Fruit fly (Drosophila melanogaster) whole organism, embryonic: Measurements from ENCODE around the gene RpL32.
A peak's percentile ranks its signal among the peaks of the same experiment; 100 is the strongest.

Experiments used
- Atf-2 ChIP-seq: fragments of 200-800 bp; sonication (Bioruptor generic); optimal IDR thresholded peaks from 2 replicates; lab custom pipeline; 2016; ENCODE audit warnings: missing biosample characterization, missing genetic modification characterization
- Atf3 ChIP-seq: fragments of 200-800 bp; sonication (Bioruptor generic); optimal IDR thresholded peaks from 3 replicates; lab custom pipeline; 2016; ENCODE audit warnings: missing biosample characterization, missing genetic modification characterization
- B-H1 ChIP-seq: fragments of 200-800 bp; sonication (Bioruptor generic); IDR thresholded peaks from 3 replicates; pipeline ENCODE4 v1.3.6; 2022; ENCODE audit warnings: missing biosample characterization, missing genetic modification characterization
- CG10209 ChIP-seq: fragments of 200-800 bp; sonication (Bioruptor generic); optimal IDR thresholded peaks from 3 replicates; lab custom pipeline; 2017; ENCODE audit warnings: missing biosample characterization, mild to moderate bottlenecking, missing genetic modification characterization, missing genetic modification reagents
- CG10321 ChIP-seq: fragments of 200-800 bp; sonication (Bioruptor generic); IDR thresholded peaks from 2 replicates; pipeline ENCODE4 v1.3.6; 2022; ENCODE audit warnings: missing biosample characterization, missing genetic modification characterization
- CG11247 ChIP-seq: fragments of 200-800 bp; sonication (Bioruptor generic); IDR thresholded peaks from 2 replicates; pipeline ENCODE4 v1.3.6; 2022; ENCODE audit warnings: missing biosample characterization, missing genetic modification characterization
- CG11456 ChIP-seq: fragments of 200-800 bp; sonication (Bioruptor generic); IDR thresholded peaks from 3 replicates; pipeline ENCODE4 v1.3.6; 2022; ENCODE audit warnings: missing biosample characterization, missing genetic modification characterization
- CG12942 ChIP-seq: fragments of 200-800 bp; sonication (Bioruptor generic); optimal IDR thresholded peaks from 3 replicates; lab custom pipeline; 2016; ENCODE audit warnings: missing biosample characterization, missing genetic modification characterization
- CG13894 ChIP-seq: fragments of 200-800 bp; sonication (Bioruptor generic); optimal IDR thresholded peaks from 3 replicates; lab custom pipeline; 2018; ENCODE audit warnings: missing biosample characterization, mild to moderate bottlenecking, missing genetic modification characterization, moderate library complexity
- CG15479 ChIP-seq: fragments of 200-800 bp; sonication (Bioruptor generic); optimal IDR thresholded peaks from 3 replicates; lab custom pipeline; 2019; ENCODE audit warnings: missing biosample characterization, mild to moderate bottlenecking, missing genetic modification characterization, moderate library complexity
- CG16779 ChIP-seq: fragments of 200-800 bp; sonication (Bioruptor generic); IDR thresholded peaks from 2 replicates; pipeline ENCODE4 v1.3.6; 2022; ENCODE audit warnings: missing biosample characterization, missing genetic modification characterization
- CG17361 ChIP-seq: fragments of 200-800 bp; sonication (Bioruptor generic); IDR thresholded peaks from 3 replicates; pipeline ENCODE4 v1.3.6; 2022; ENCODE audit warnings: missing biosample characterization, missing genetic modification characterization
- CG17568 ChIP-seq: fragments of 200-800 bp; sonication (Bioruptor generic); optimal IDR thresholded peaks from 2 replicates; lab custom pipeline; 2018; ENCODE audit warnings: missing biosample characterization, mild to moderate bottlenecking, missing genetic modification characterization, moderate library complexity
- CG1832 ChIP-seq: fragments of 200-800 bp; sonication (Bioruptor generic); optimal IDR thresholded peaks from 2 replicates; lab custom pipeline; 2017; ENCODE audit warnings: missing biosample characterization, mild to moderate bottlenecking, missing genetic modification characterization, inconsistent platforms
- CG18599 ChIP-seq: fragments of 200-800 bp; sonication (Bioruptor generic); optimal IDR thresholded peaks from 3 replicates; lab custom pipeline; 2017; ENCODE audit warnings: missing biosample characterization, missing genetic modification characterization, mild to moderate bottlenecking, moderate library complexity, missing genetic modification reagents
- CG18619 ChIP-seq: fragments of 200-800 bp; sonication (Bioruptor generic); optimal IDR thresholded peaks from 3 replicates; lab custom pipeline; 2017; ENCODE audit warnings: missing biosample characterization, mild to moderate bottlenecking, missing genetic modification characterization
- CG2120 ChIP-seq: fragments of 200-800 bp; sonication (Bioruptor generic); optimal IDR thresholded peaks from 3 replicates; lab custom pipeline; 2016; ENCODE audit warnings: missing biosample characterization, missing genetic modification characterization
- CG2889 ChIP-seq: fragments of 200-800 bp; sonication (Bioruptor generic); IDR thresholded peaks from 3 replicates; pipeline ENCODE4 v1.3.6; 2022; ENCODE audit warnings: missing biosample characterization, missing genetic modification characterization
- CG3065 ChIP-seq: fragments of 200-800 bp; sonication (Bioruptor generic); optimal IDR thresholded peaks from 2 replicates; lab custom pipeline; 2016; ENCODE audit warnings: missing biosample characterization, missing genetic modification characterization
- CG3281 ChIP-seq: fragments of 200-800 bp; sonication (Bioruptor generic); optimal IDR thresholded peaks from 3 replicates; lab custom pipeline; 2017; ENCODE audit warnings: missing biosample characterization, mild to moderate bottlenecking, missing genetic modification characterization
- CG4730 ChIP-seq: fragments of 200-800 bp; sonication (Bioruptor generic); IDR thresholded peaks from 2 replicates; pipeline ENCODE4 v1.3.6; 2022; ENCODE audit warnings: missing biosample characterization, missing genetic modification characterization
- CG6854 ChIP-seq: fragments of 200-800 bp; sonication (Bioruptor generic); optimal IDR thresholded peaks from 3 replicates; lab custom pipeline; 2017; ENCODE audit warnings: missing biosample characterization, mild to moderate bottlenecking, missing genetic modification characterization
- CG7372 ChIP-seq: fragments of 200-800 bp; sonication (Bioruptor generic); IDR thresholded peaks from 2 replicates; pipeline ENCODE4 v1.3.6; 2022; ENCODE audit warnings: missing biosample characterization, missing genetic modification characterization
- HmgD ChIP-seq: fragments of 200-800 bp; sonication (Bioruptor generic); optimal IDR thresholded peaks from 3 replicates; lab custom pipeline; 2016; ENCODE audit warnings: missing biosample characterization, missing genetic modification characterization
- Hr39 ChIP-seq: fragments of >200 bp; optimal IDR thresholded peaks from 2 replicates; lab custom pipeline; 2017
- NC2β ChIP-seq: fragments of 200-800 bp; sonication (Bioruptor generic); optimal IDR thresholded peaks from 2 replicates; lab custom pipeline; 2016; ENCODE audit warnings: missing biosample characterization, missing genetic modification characterization
- NK7.1 ChIP-seq: fragments of 200-800 bp; sonication (Bioruptor generic); optimal IDR thresholded peaks from 3 replicates; lab custom pipeline; 2016; ENCODE audit warnings: missing biosample characterization, missing genetic modification characterization
- Nf-YC ChIP-seq: fragments of 200-800 bp; optimal IDR thresholded peaks from 3 replicates; lab custom pipeline; 2019; ENCODE audit warnings: missing biosample characterization, mild to moderate bottlenecking, missing genetic modification characterization, moderate library complexity
- Scr ChIP-seq: fragments of 200-800 bp; sonication (Bioruptor generic); IDR thresholded peaks from 2 replicates; pipeline ENCODE4 v1.3.6; 2022; ENCODE audit warnings: missing biosample characterization, missing genetic modification characterization; ENCODE audit not compliant: partially characterized antibody
- Sin3A ChIP-seq: fragments of >200 bp; optimal IDR thresholded peaks from 2 replicates; lab custom pipeline; 2018
- Sox100B ChIP-seq: fragments of 200-800 bp; sonication (Bioruptor generic); optimal IDR thresholded peaks from 3 replicates; lab custom pipeline; 2018; ENCODE audit warnings: missing biosample characterization, mild to moderate bottlenecking, missing genetic modification characterization
- Sox102F ChIP-seq: fragments of 200-800 bp; sonication (Bioruptor generic); optimal IDR thresholded peaks from 2 replicates; lab custom pipeline; 2018; ENCODE audit warnings: missing biosample characterization, mild to moderate bottlenecking, missing genetic modification characterization, moderate library complexity
- Spps ChIP-seq: fragments of 200-800 bp; sonication (Bioruptor generic); optimal IDR thresholded peaks from 2 replicates; lab custom pipeline; 2018; ENCODE audit warnings: missing biosample characterization, mild to moderate bottlenecking, missing genetic modification characterization
- al ChIP-seq: fragments of 200-800 bp; sonication (Bioruptor generic); IDR thresholded peaks from 2 replicates; pipeline ENCODE4 v1.3.6; 2022; ENCODE audit warnings: missing biosample characterization, missing genetic modification characterization
- ato ChIP-seq: fragments of 200-800 bp; sonication (Bioruptor generic); IDR thresholded peaks from 2 replicates; pipeline ENCODE4 v1.3.6; 2022; ENCODE audit warnings: missing biosample characterization, missing genetic modification characterization; ENCODE audit not compliant: partially characterized antibody
- bbx ChIP-seq: fragments of 200-800 bp; sonication (Bioruptor generic); IDR thresholded peaks from 2 replicates; pipeline ENCODE4 v1.3.6; 2022; ENCODE audit warnings: missing biosample characterization, missing genetic modification characterization; ENCODE audit not compliant: partially characterized antibody
- bigmax ChIP-seq: fragments of 200-800 bp; sonication (Bioruptor generic); optimal IDR thresholded peaks from 2 replicates; lab custom pipeline; 2018; ENCODE audit warnings: missing biosample characterization, mild to moderate bottlenecking, missing genetic modification characterization
- corto ChIP-seq: fragments of 200-800 bp; sonication (Bioruptor generic); optimal IDR thresholded peaks from 2 replicates; lab custom pipeline; 2016; ENCODE audit warnings: missing biosample characterization, mild to moderate bottlenecking, missing genetic modification characterization, moderate library complexity
- dmrt11E ChIP-seq: fragments of 200-800 bp; sonication (Bioruptor generic); optimal IDR thresholded peaks from 3 replicates; lab custom pipeline; 2018; ENCODE audit warnings: missing biosample characterization, mild to moderate bottlenecking, missing genetic modification characterization, moderate library complexity
- ems ChIP-seq: fragments of 200-800 bp; sonication (Bioruptor generic); optimal IDR thresholded peaks from 3 replicates; lab custom pipeline; 2016; ENCODE audit warnings: missing biosample characterization, missing genetic modification characterization
- fru ChIP-seq: fragments of >200 bp; optimal IDR thresholded peaks from 2 replicates; lab custom pipeline; 2017
- ftz-f1 ChIP-seq: fragments of 200-800 bp; sonication (Bioruptor generic); optimal IDR thresholded peaks from 2 replicates; lab custom pipeline; 2016; ENCODE audit warnings: missing biosample characterization, missing genetic modification characterization
- gcm2 ChIP-seq: fragments of 200-800 bp; sonication (Bioruptor generic); optimal IDR thresholded peaks from 2 replicates; lab custom pipeline; 2016; ENCODE audit warnings: missing biosample characterization, missing genetic modification characterization
- grn ChIP-seq: fragments of 200-800 bp; sonication (Bioruptor generic); optimal IDR thresholded peaks from 3 replicates; lab custom pipeline; 2017; ENCODE audit warnings: missing biosample characterization, missing genetic modification characterization
- kay ChIP-seq: fragments of 200-800 bp; sonication (Bioruptor generic); optimal IDR thresholded peaks from 2 replicates; lab custom pipeline; 2016; ENCODE audit warnings: missing biosample characterization, missing genetic modification characterization
- lab ChIP-seq: fragments of 200-800 bp; sonication (Bioruptor generic); optimal IDR thresholded peaks from 3 replicates; lab custom pipeline; 2017; ENCODE audit warnings: missing biosample characterization, missing genetic modification characterization, mild to moderate bottlenecking, moderate library complexity, missing genetic modification reagents
- nerfin-1 ChIP-seq: fragments of 200-800 bp; sonication (Bioruptor generic); optimal IDR thresholded peaks from 3 replicates; lab custom pipeline; 2019; ENCODE audit warnings: missing biosample characterization, mild to moderate bottlenecking, missing genetic modification characterization, moderate library complexity
- sens-2 ChIP-seq: fragments of 200-800 bp; sonication (Bioruptor generic); IDR thresholded peaks from 2 replicates; pipeline ENCODE4 v1.3.6; 2022; ENCODE audit warnings: missing biosample characterization, missing genetic modification characterization
- sug ChIP-seq: fragments of 200-800 bp; optimal IDR thresholded peaks from 2 replicates; lab custom pipeline; 2019; ENCODE audit warnings: missing biosample characterization, mild to moderate bottlenecking, missing genetic modification characterization, moderate library complexity
- tx ChIP-seq: fragments of 200-800 bp; sonication (Bioruptor generic); optimal IDR thresholded peaks from 2 replicates; lab custom pipeline; 2016; ENCODE audit warnings: missing biosample characterization, missing genetic modification characterization
- z ChIP-seq: fragments of 200-800 bp; sonication (Bioruptor generic); IDR thresholded peaks from 3 replicates; pipeline ENCODE4 v1.3.6; 2022; ENCODE audit warnings: missing biosample characterization, missing genetic modification characterization

The RpL32 gene

dm6 chr3R:30056592-30057135 lies 10.7 kb upstream of the RpL32 start, which contains the start of the genes CG7950 and Rpp14a (continued):
- TF ChIP-seq CG18599 (peak; percentile 73), CG15479 (GFP tag; lab: Kevin White, UChicago) (no peak), CG18619 (GFP tag; lab: Kevin White, UChicago) (peak; percentile 48), HmgD (GFP tag; lab: Kevin White, UChicago) (peak; percentile 40), Scr (GFP tag; lab: Robert Waterston, UW) (peak; percentile 23; the same call in 1 of the 2 replicates), sug (tag; lab: Kevin White, UChicago) (peak; percentile 83), CG10209 (GFP tag; lab: Kevin White, UChicago) (peak; percentile 72), CG1832 (no peak), CG11456 (peak; percentile 73; the same call in 2 of the 3 replicates), CG3065 (GFP tag; lab: Kevin White, UChicago) (no peak), Atf3 (GFP tag; lab: Kevin White, UChicago) (peak; percentile 62), kay (GFP tag; lab: Kevin White, UChicago) (peak; percentile 52), ato (GFP tag; lab: Robert Waterston, UW) (no peak), CG2889 (GFP tag; lab: Robert Waterston, UW) (peak; percentile 77), CG13894 (tag; lab: Kevin White, UChicago) (peak; percentile 84), CG6854 (no peak), gcm2 (GFP tag; lab: Kevin White, UChicago) (peak; percentile 19), B-H1 (peak; percentile 64), bbx (no peak), tx (GFP tag; lab: Kevin White, UChicago) (peak; percentile 71), bigmax (GFP tag; lab: Kevin White, UChicago) (no peak), CG11247 (GFP tag; lab: Robert Waterston, UW) (peak; percentile 58), lab (peak; percentile 84), fru (no peak), Spps (tag; lab: Kevin White, UChicago) (peak; percentile 33), z (peak; percentile 21; the same call in 1 of the 3 replicates), CG17361 (GFP tag; lab: Robert Waterston, UW) (peak; percentile 37; the same call in 2 of the 3 replicates), CG12942 (peak; percentile 79), grn (GFP tag; lab: Kevin White, UChicago) (no peak), nerfin-1 (tag; lab: Kevin White, UChicago) (peak; percentile 51), NK7.1 (GFP tag; lab: Kevin White, UChicago) (peak; percentile 49), CG10321 (GFP tag; lab: Robert Waterston, UW) (0 out of 2 replicates have a peak, but pooled peaks have one; percentile 41), al (GFP tag; lab: Robert Waterston, UW) (peak; percentile 75; the same call in 1 of the 2 replicates), Sox102F (GFP tag; lab: Kevin White, UChicago) (peak; percentile 85), corto (GFP tag; lab: Kevin White, UChicago) (peak; percentile 14), CG17568 (GFP tag; lab: Kevin White, UChicago) (no peak), sens-2 (peak; percentile 72), CG2120 (peak; percentile 94), Hr39 (no peak), ftz-f1 (GFP tag; lab: Kevin White, UChicago) (no peak), Atf-2 (GFP tag; lab: Kevin White, UChicago) (peak; percentile 45), Nf-YC (tag; lab: Kevin White, UChicago) (peak; percentile 65), NC2β (GFP tag; lab: Kevin White, UChicago) (peak; percentile 70), Sox100B (GFP tag; lab: Kevin White, UChicago) (no peak), CG16779 (GFP tag; lab: Robert Waterston, UW) (peak; percentile 62), Sin3A (lab: Kevin White, UChicago) (no peak), dmrt11E (tag; lab: Kevin White, UChicago) (peak; percentile 78), CG4730 (peak; percentile 55), ems (GFP tag; lab: Kevin White, UChicago) (peak; percentile 85), CG3281 (GFP tag; lab: Kevin White, UChicago) (peak; percentile 73), CG7372 (GFP tag; lab: Robert Waterston, UW) (peak; percentile 70; the same call in 1 of the 2 replicates)
